Fruit fly (Drosophila melanogaster): Measurements from ENCODE around the gene CG18754.

dm6 chr3R:23639583-23639982, 44.3 kb upstream of the CG18754 start:
- TF ChIP-seq kay (GFP tag; ENCODE audit: borderline replicate concordance) (no peak), toe (GFP tag; optimal IDR thresholded peaks at IDR 0.05) (no peak), CG7045 (GFP tag; optimal IDR thresholded peaks at IDR 0.05) (no peak), CG33017 (tag; optimal IDR thresholded peaks at IDR 0.05) (no peak), Crg-1 (GFP tag; optimal IDR thresholded peaks at IDR 0.05) (no peak), CG14711 (tag; optimal IDR thresholded peaks at IDR 0.05) (no peak), pad (GFP tag; optimal IDR thresholded peaks at IDR 0.05) (no peak), Hr96 (GFP tag; optimal IDR thresholded peaks at IDR 0.05) (no peak), Mnt (GFP tag; optimal IDR thresholded peaks at IDR 0.05) (no peak)

Data from whole organism, adult.